Fruit fly (Drosophila melanogaster): Measurements from ENCODE around the gene Cpr72Eb.

Cpr72Eb gene

DNA sequence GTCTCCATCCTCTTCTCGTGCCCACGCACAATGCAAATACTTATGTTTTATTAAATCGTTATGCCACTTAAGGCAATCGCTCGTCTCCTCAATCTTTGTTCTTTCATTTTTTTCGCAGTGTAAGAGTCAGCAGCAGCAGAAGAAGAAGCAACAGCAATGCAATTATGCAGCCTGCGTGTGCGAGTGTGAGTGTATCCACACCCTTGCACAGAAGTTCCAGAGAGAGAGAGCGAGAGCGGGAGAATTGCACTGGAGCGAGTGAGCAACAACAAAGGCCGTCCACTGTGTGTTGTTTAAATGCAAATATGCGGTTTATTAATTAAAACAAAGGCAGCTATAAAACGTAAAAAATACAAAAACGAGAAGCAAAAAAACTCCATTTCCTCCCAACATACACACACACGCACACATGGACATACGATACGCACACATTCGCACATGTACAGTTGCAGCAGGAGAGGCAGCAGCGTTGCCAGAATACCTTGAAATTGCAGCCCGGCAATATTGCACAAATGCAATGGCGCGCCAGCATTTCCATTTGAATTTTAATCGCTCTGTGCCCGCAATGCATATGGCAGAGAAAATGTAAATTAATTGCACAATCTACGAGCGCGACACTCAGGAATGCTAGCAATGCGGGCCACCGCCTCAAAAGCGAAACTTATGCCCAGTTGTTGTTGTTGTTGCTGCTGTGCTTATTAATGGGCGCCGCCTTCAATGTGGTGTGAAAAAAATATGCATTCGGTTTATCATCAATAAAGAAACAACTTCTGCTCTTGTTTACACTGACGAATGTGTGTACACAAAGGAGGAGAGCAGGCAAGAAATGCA is 44.1 kb downstream of the Cpr72Eb start (continued):
- TF ChIP-seq Nf-YB (GFP tag; optimal IDR thresholded peaks at IDR 0.05) (peak; percentile 26), gem (tag; optimal IDR thresholded peaks at IDR 0.05) (peak; percentile 28), CG7786 (GFP tag; optimal IDR thresholded peaks at IDR 0.05) (no peak), lab (GFP tag; optimal IDR thresholded peaks at IDR 0.05) (no peak), jing (GFP tag; optimal IDR thresholded peaks at IDR 0.05) (no peak), Meics (GFP tag; optimal IDR thresholded peaks at IDR 0.05) (no peak), jumu (GFP tag; optimal IDR thresholded peaks at IDR 0.05) (no peak), CG18011 (GFP tag; optimal IDR thresholded peaks at IDR 0.05) (no peak), CG2129 (GFP tag; IDR thresholded peaks at IDR 0.05; ENCODE audit: partially characterized antibody) (no peak), CG6689 (GFP tag; IDR thresholded peaks at IDR 0.05) (no peak), kay (GFP tag; optimal IDR thresholded peaks at IDR 0.05) (no peak), seq (GFP tag; IDR thresholded peaks at IDR 0.05) (no peak), CG13424 (tag; optimal IDR thresholded peaks at IDR 0.05) (no peak), CG2120 (GFP tag; optimal IDR thresholded peaks at IDR 0.05) (no peak), aop (GFP tag; IDR thresholded peaks at IDR 0.05) (no peak), CoRest (tag; optimal IDR thresholded peaks at IDR 0.05) (peak; percentile 10), bcd (GFP tag; optimal IDR thresholded peaks at IDR 0.05) (peak; percentile 29), CG8359 (GFP tag; optimal IDR thresholded peaks at IDR 0.05; ENCODE audit: borderline replicate concordance) (peak; percentile 14), bowl (GFP tag; IDR thresholded peaks at IDR 0.05) (no peak), CG14050 (GFP tag; IDR thresholded peaks at IDR 0.05) (no peak), CG10543 (GFP tag; optimal IDR thresholded peaks at IDR 0.05) (peak; percentile 40), chn (GFP tag; optimal IDR thresholded peaks at IDR 0.05) (peak; percentile 24), unc-4 (GFP tag; IDR thresholded peaks at IDR 0.05; ENCODE audit: partially characterized antibody) (no peak), CG6272 (GFP tag; IDR thresholded peaks at IDR 0.05) (no peak), schlank (tag; optimal IDR thresholded peaks at IDR 0.05) (no peak), CG30431 (GFP tag; optimal IDR thresholded peaks at IDR 0.05) (peak; percentile 17), CG34224 (GFP tag; IDR thresholded peaks at IDR 0.05; ENCODE audit: partially characterized antibody) (no peak), Dip3 (GFP tag; optimal IDR thresholded peaks at IDR 0.05) (no peak), CG17186 (GFP tag; optimal IDR thresholded peaks at IDR 0.05) (no peak), CG10274 (GFP tag; optimal IDR thresholded peaks at IDR 0.05) (no peak), CG8388 (GFP tag; optimal IDR thresholded peaks at IDR 0.05) (no peak), CG15011 (GFP tag; optimal IDR thresholded peaks at IDR 0.05) (no peak), D19A (tag; optimal IDR thresholded peaks at IDR 0.05) (peak; percentile 25), run (tag; optimal IDR thresholded peaks at IDR 0.05) (no peak), lmd (GFP tag; IDR thresholded peaks at IDR 0.05) (no peak), E2f2 (GFP tag; IDR thresholded peaks at IDR 0.05) (peak; percentile 63), stwl (tag; optimal IDR thresholded peaks at IDR 0.05) (peak; percentile 0), otp (GFP tag; IDR thresholded peaks at IDR 0.05) (peak; percentile 69; the same call in 2 of the 3 replicates), Scr (GFP tag; IDR thresholded peaks at IDR 0.05; ENCODE audit: partially characterized antibody) (no peak), CG10654 (GFP tag; optimal IDR thresholded peaks at IDR 0.05) (peak; percentile 24), Blimp-1 (GFP tag; optimal IDR thresholded peaks at IDR 0.05) (no peak), CG12942 (GFP tag; optimal IDR thresholded peaks at IDR 0.05) (peak; percentile 59), Opbp (GFP tag; IDR thresholded peaks at IDR 0.05; ENCODE audit: partially characterized antibody) (no peak), crp (GFP tag; optimal IDR thresholded peaks at IDR 0.05) (no peak), CG9876 (GFP tag; optimal IDR thresholded peaks at IDR 0.05) (no peak), vvl (GFP tag; IDR thresholded peaks at IDR 0.05) (peak; percentile 56; the same call in 1 of the 2 replicates), CG15479 (GFP tag; optimal IDR thresholded peaks at IDR 0.05) (peak; percentile 89), CG12391 (tag; optimal IDR thresholded peaks at IDR 0.05) (peak; percentile 39)
